Worm (Caenorhabditis elegans): Measurements from ENCODE around the gene srv-32.
"Not testable (repeated sequence)": the region's sequence is repeated elsewhere in the genome, so short reads cannot be mapped to it uniquely, and the experiment has no call there.

The srv-32 gene

DNA sequence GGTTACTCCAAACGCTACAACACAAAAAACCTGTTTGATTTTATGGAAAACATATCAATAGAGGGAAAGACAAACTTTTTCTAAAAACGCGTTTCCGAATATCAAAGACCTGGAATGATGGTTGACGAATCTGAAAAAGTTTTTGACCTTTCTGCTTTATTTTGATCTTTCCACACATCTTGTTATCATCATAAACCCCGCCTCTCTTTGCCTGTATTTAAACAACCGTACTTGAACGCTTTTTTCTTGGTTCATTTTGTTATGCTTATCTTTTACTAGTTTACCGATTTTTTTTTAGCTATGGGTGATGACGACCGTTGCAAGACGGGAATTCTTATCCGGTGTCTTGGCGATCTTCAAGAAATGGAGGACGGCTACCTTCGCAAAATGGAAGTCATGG is 29.0 kb downstream of the srv-32 start, which contains the start of gene T13A10.2:
TSS of gene T13A10.2 (plus strand) at position 301 of the 400 bp plus-strand sequence.
- not testable (repeated sequence) for TF ChIP-seq lin-15B, egl-5, snpc-4 (tag; optimal IDR thresholded peaks at IDR 0.05)

DNA sequence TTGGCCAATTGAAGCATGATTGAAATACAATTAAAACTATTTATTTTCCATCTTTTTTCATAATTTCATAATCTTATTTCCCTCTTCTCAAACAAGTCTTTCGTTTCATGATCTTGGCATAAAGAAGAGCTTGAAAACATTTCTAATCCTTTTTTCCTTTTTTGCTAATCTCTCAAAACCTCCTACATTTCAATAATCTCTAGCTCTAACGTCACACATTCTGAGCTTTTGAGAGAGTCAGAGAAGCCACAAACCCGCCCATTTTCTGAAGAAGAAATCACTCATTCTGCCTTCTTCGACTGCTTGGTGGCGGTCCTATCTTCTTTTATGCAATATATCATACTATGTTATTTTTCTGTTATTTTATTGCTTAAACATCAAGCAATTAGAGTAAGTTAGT is 32.5 kb downstream of the srv-32 start, which contains the start of gene F58F9.1:
TSS of gene F58F9.1 (plus strand) at position 251 of the 400 bp plus-strand sequence.
- TF ChIP-seq ztf-4 (tag; optimal IDR thresholded peaks at IDR 0.05) (no peak), lin-39 (tag; optimal IDR thresholded peaks at IDR 0.05) (peak; percentile 36), nfya-1 (tag; optimal IDR thresholded peaks at IDR 0.05; ENCODE audit: insufficient read depth) (peak; percentile 19)

DNA sequence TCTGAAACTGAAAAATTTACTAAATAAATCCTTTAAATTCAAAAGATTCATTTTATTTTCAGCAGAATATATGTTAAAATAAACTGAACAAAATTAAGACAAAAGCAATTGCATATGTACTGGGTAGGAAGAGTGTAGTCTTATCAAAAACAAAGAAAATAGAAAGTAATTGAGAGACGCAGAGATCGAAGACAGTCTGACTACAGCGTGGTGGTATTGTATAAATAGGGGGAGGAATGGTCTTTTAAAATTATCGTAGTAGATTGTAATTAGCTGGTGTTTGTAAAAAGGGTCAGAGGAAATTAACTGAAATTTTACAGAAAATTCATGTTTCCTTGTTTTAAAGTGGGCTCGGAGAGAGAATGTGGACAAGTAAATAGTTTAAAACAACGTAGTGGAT is 33.6 kb downstream of the srv-32 start, which contains the start of gene acox-3:
TSS of gene acox-3 (minus strand) at position 7 of the 400 bp plus-strand sequence.
- TF ChIP-seq nhr-12 (tag; optimal IDR thresholded peaks at IDR 0.05) (no peak), ceh-82 (tag; optimal IDR thresholded peaks at IDR 0.05) (no peak), ztf-4 (tag; optimal IDR thresholded peaks at IDR 0.05) (no peak), ceh-9 (tag; optimal IDR thresholded peaks at IDR 0.05) (no peak), ama-1 (optimal IDR thresholded peaks at IDR 0.05) (no peak), pha-4 (tag; optimal IDR thresholded peaks at IDR 0.05) (peak; percentile 43), R02D3.7 (tag; optimal IDR thresholded peaks at IDR 0.05) (no peak), nhr-76 (tag; optimal IDR thresholded peaks at IDR 0.05) (no peak), fos-1 (tag; optimal IDR thresholded peaks at IDR 0.05) (no peak), zag-1 (tag; optimal IDR thresholded peaks at IDR 0.05) (no peak), egl-5 (tag; optimal IDR thresholded peaks at IDR 0.05) (no peak), snpc-4 (tag; optimal IDR thresholded peaks at IDR 0.05) (no peak), elt-2 (tag; optimal IDR thresholded peaks at IDR 0.05) (peak; percentile 77), ceh-28 (tag; optimal IDR thresholded peaks at IDR 0.05) (peak; percentile 0), sea-2 (GFP tag; optimal IDR thresholded peaks at IDR 0.05) (no peak), mml-1 (tag; optimal IDR thresholded peaks at IDR 0.05) (no peak), lin-39 (tag; optimal IDR thresholded peaks at IDR 0.05) (no peak), hmg-11 (tag; optimal IDR thresholded peaks at IDR 0.05) (no peak), pqm-1 (tag; optimal IDR thresholded peaks at IDR 0.05) (peak; percentile 57), nhr-237 (tag; optimal IDR thresholded peaks at IDR 0.05) (no peak), ZK546.5 (tag; optimal IDR thresholded peaks at IDR 0.05) (no peak), tbx-2 (tag; optimal IDR thresholded peaks at IDR 0.05) (no peak)

DNA sequence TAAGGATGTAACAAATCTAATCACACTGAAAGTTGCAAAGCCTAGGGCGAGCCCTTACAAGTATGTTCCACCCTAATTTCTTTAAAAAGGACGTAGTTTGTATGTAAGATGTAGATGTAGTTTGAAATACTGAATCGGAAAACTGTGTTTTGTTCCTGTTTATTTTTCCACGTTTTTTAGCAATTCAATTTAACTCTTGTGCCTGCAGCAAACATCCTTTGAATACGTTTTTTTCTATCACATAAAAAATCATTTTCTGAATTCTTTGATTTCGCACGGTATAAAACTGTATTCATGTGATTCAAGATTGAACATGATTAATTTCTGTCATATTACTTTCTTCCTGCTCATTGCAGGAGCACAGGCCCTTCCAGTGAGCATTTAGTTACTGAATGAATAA is 42.0 kb downstream of the srv-32 start, which contains the start of gene F58F9.9:
TSS of gene F58F9.9 (plus strand) at position 301 of the 400 bp plus-strand sequence.
- no peak for TF ChIP-seq jun-1 (tag; optimal IDR thresholded peaks at IDR 0.05)
- no peak for TF ChIP-seq ZK546.5 (tag; optimal IDR thresholded peaks at IDR 0.05)
- TF ChIP-seq unc-39 (tag; optimal IDR thresholded peaks at IDR 0.05), result no peak
- TF ChIP-seq aly-2 (tag; optimal IDR thresholded peaks at IDR 0.05), result no peak
- TF ChIP-seq nhr-237 (tag; optimal IDR thresholded peaks at IDR 0.05), result no peak
- TF ChIP-seq lin-15B (tag; optimal IDR thresholded peaks at IDR 0.05), result no peak
- no peak for TF ChIP-seq nhr-23 (tag; optimal IDR thresholded peaks at IDR 0.05)
- no peak for TF ChIP-seq nhr-67 (tag; optimal IDR thresholded peaks at IDR 0.05)
- no peak for TF ChIP-seq mdl-1 (tag; optimal IDR thresholded peaks at IDR 0.05)
- TF ChIP-seq lsy-12 (tag; optimal IDR thresholded peaks at IDR 0.05), result no peak
- TF ChIP-seq ama-1 (optimal IDR thresholded peaks at IDR 0.05), result no peak
- TF ChIP-seq nhr-28 (tag; optimal IDR thresholded peaks at IDR 0.05), result no peak
- no peak for TF ChIP-seq ceh-82 (tag; optimal IDR thresholded peaks at IDR 0.05)
- TF ChIP-seq egl-27 (tag; optimal IDR thresholded peaks at IDR 0.05), result no peak
- no peak for TF ChIP-seq pha-4 (tag; optimal IDR thresholded peaks at IDR 0.05)
- TF ChIP-seq unc-62 (GFP tag; optimal IDR thresholded peaks at IDR 0.05), result no peak

DNA sequence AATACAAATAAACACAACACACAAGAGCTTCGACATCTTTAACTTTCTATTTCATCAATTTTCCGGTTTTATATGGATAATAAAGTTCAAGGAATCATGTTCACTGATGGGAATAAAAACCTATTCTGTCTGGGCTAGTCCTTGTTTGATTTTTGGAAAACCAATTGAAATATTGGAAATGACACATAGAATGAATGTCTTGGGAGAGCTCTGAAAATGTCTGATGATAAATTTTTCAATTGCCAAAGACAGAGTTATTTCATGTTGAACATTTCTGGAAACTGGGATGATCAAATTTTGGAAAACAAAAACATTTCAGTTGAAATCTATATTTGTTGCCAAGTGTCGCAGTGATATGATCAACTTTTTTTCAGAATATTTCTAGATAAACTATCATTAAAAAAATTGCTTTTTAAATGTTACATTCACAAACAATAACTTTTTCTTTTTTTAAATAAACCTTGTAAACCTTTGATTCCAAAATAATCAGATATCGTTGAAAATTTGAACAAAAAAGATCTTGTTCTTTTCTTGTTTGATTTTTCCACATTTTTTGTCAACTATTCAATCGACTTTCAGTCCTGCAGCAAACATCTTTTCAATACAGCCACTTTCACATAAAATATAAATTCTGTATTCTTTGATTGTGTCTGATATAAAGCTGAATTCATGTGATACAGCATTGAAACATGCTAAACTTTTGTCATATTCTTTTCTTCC is 44.4 kb downstream of the srv-32 start, which contains the start of the genes F58F9.6 and F58F9.8:
TSS of gene F58F9.6 (minus strand) at position 101 of the 720 bp plus-strand sequence.
TSS of gene F58F9.8 (plus strand) at position 670 of the 720 bp plus-strand sequence.
- TF ChIP-seq nfya-1 (tag; optimal IDR thresholded peaks at IDR 0.05; ENCODE audit: insufficient read depth) (no peak), jun-1 (tag; optimal IDR thresholded peaks at IDR 0.05) (no peak), zag-1 (tag; optimal IDR thresholded peaks at IDR 0.05) (no peak), eor-1 (tag; optimal IDR thresholded peaks at IDR 0.05) (no peak), ceh-9 (tag; optimal IDR thresholded peaks at IDR 0.05) (no peak), ceh-16 (tag; optimal IDR thresholded peaks at IDR 0.05) (no peak), mml-1 (tag; optimal IDR thresholded peaks at IDR 0.05) (no peak), elt-3 (tag; optimal IDR thresholded peaks at IDR 0.05) (no peak), tbx-2 (tag; optimal IDR thresholded peaks at IDR 0.05) (no peak), unc-62 (GFP tag; optimal IDR thresholded peaks at IDR 0.05) (no peak), elt-2 (tag; optimal IDR thresholded peaks at IDR 0.05) (no peak), nhr-67 (tag; optimal IDR thresholded peaks at IDR 0.05) (no peak), ZK546.5 (tag; optimal IDR thresholded peaks at IDR 0.05) (no peak), nhr-12 (tag; optimal IDR thresholded peaks at IDR 0.05) (no peak), egl-27 (tag; optimal IDR thresholded peaks at IDR 0.05) (no peak), aly-2 (tag; optimal IDR thresholded peaks at IDR 0.05) (no peak), ceh-28 (tag; optimal IDR thresholded peaks at IDR 0.05) (no peak), elt-1 (tag; optimal IDR thresholded peaks at IDR 0.05) (no peak), egl-5 (tag; optimal IDR thresholded peaks at IDR 0.05) (no peak)
